Worm (Caenorhabditis elegans): ENCODE data around the gene F59E12.6.

DNA sequence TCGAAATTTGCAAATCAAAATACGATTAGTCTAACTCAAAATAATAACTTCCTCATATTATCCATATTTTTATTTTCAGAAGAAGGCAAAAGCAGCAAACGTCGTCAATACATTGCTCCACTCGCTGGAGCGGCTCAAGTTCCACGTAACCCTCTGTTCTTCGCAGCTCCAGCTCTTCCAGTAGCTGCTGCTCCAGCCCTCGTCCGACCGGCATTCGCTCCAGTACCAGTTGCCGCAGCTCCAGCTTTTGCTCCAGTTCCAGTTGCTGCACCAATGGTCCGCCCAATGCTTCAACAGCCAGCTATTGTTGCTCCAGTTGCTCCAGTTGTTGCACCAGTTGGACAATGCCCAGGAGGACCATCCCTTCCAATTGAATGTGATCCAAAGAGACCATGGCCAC lies 52.0 kb downstream of the F59E12.6 start:
- TF ChIP-seq him-1 (tag; optimal IDR thresholded peaks at IDR 0.05): no peak
- TF ChIP-seq W03F9.2 (tag; optimal IDR thresholded peaks at IDR 0.05): no peak

Data from whole organism, L4/young adult.